Worm (Caenorhabditis elegans) whole organism, L1 larva: Measurements from ENCODE around the gene aco-2.

ENCODE experiments used
- C04F5.9 ChIP-seq: sonication (generic microtip); optimal IDR thresholded peaks from 2 replicates; lab custom pipeline; 2016; ENCODE audit warnings: missing genetic modification characterization, missing compliant biosample characterization
- C16A3.4 ChIP-seq: fragments of 150-350 bp; optimal IDR thresholded peaks from 2 replicates; lab custom pipeline; 2014; ENCODE audit warnings: missing biosample characterization, missing genetic modification characterization
- F16B12.6 ChIP-seq: fragments of 150-350 bp; optimal IDR thresholded peaks from 2 replicates; lab custom pipeline; 2014; ENCODE audit warnings: missing biosample characterization, missing genetic modification characterization
- Y116A8C.19 ChIP-seq: sonication (generic microtip); optimal IDR thresholded peaks from 2 replicates; lab custom pipeline; 2016; ENCODE audit warnings: missing compliant biosample characterization, missing genetic modification characterization, borderline replicate concordance
- alr-1 ChIP-seq: fragments of 200-800 bp; sonication (Bioruptor generic); optimal IDR thresholded peaks from 2 replicates; lab custom pipeline; 2018; ENCODE audit warnings: borderline replicate concordance, mild to moderate bottlenecking, missing genetic modification characterization, missing compliant biosample characterization
- aly-2 ChIP-seq: fragments of 150-350 bp; optimal IDR thresholded peaks from 2 replicates; lab custom pipeline; 2014; ENCODE audit warnings: missing biosample characterization, missing genetic modification characterization
- ama-1 ChIP-seq: fragments of 150-350 bp; optimal IDR thresholded peaks from 2 replicates; lab custom pipeline; 2014
- blmp-1 ChIP-seq: fragments of 150-350 bp; optimal IDR thresholded peaks from 2 replicates; lab custom pipeline; 2014; ENCODE audit warnings: missing biosample characterization, missing genetic modification characterization
- ceh-63 ChIP-seq: fragments of 200-800 bp; sonication (Bioruptor generic); optimal IDR thresholded peaks from 2 replicates; lab custom pipeline; 2018; ENCODE audit warnings: mild to moderate bottlenecking, missing genetic modification characterization, missing compliant biosample characterization
- ceh-82 ChIP-seq, 3 experiments: fragments of 150-350 bp in 1 of 3; sonication (generic microtip) in 2 of 3; optimal IDR thresholded peaks; 2 replicates each; lab custom pipeline; 2014 to 2017; ENCODE audit warnings: missing biosample characterization in 3 of 3, missing genetic modification characterization in 3 of 3
- ceh-88 ChIP-seq: fragments of 200-800 bp; sonication (Bioruptor generic); IDR thresholded peaks from 2 replicates; pipeline ENCODE4 v1.3.6; 2022; ENCODE audit warnings: missing genetic modification characterization, missing compliant biosample characterization
- dsc-1 ChIP-seq: sonication (generic microtip); optimal IDR thresholded peaks from 2 replicates; lab custom pipeline; 2016; ENCODE audit warnings: mild to moderate bottlenecking, missing genetic modification characterization, missing compliant biosample characterization
- efl-1 ChIP-seq, 4 experiments: fragments of 150-350 bp; optimal IDR thresholded peaks in 3 of 4; peaks in 1 of 4; 1 replicate in 1 of 4; 2 replicates in 3 of 4; lab custom pipeline; 2014; ENCODE audit warnings: missing biosample characterization in 2 of 4, missing genetic modification characterization in 2 of 4, missing genetic modification reagents in 2 of 4
- egl-27 ChIP-seq, 2 experiments: fragments of 150-350 bp in 1 of 2; sonication (generic microtip); optimal IDR thresholded peaks; 3 replicates each; lab custom pipeline; 2017 to 2018; ENCODE audit warnings: missing biosample characterization in 2 of 2, missing genetic modification characterization in 2 of 2, missing genetic modification reagents in 2 of 2
- elt-2 ChIP-seq: sonication (generic microtip); optimal IDR thresholded peaks from 2 replicates; lab custom pipeline; 2016; ENCODE audit warnings: missing genetic modification characterization, mild to moderate bottlenecking, inconsistent platforms, missing compliant biosample characterization, missing genetic modification reagents
- elt-3 ChIP-seq, 6 experiments: fragments of 150-350 bp in 1 of 6; sonication (generic microtip); optimal IDR thresholded peaks; 2 replicates each; lab custom pipeline; 2017 to 2018; ENCODE audit warnings: missing biosample characterization in 6 of 6, missing genetic modification characterization in 6 of 6, inconsistent platforms in 1 of 6
- ets-5 ChIP-seq: fragments of 200-800 bp; sonication (Bioruptor generic); IDR thresholded peaks from 2 replicates; pipeline ENCODE4 v1.3.6; 2022; ENCODE audit warnings: missing genetic modification characterization, missing compliant biosample characterization
- fkh-4 ChIP-seq: sonication (generic microtip); optimal IDR thresholded peaks from 2 replicates; lab custom pipeline; 2016; ENCODE audit warnings: missing compliant biosample characterization, missing genetic modification characterization, borderline replicate concordance
- fkh-8 ChIP-seq: sonication (generic microtip); optimal IDR thresholded peaks from 2 replicates; lab custom pipeline; 2016; ENCODE audit warnings: mild to moderate bottlenecking, missing genetic modification characterization, missing compliant biosample characterization
- fos-1 ChIP-seq: fragments of 150-350 bp; optimal IDR thresholded peaks from 2 replicates; lab custom pipeline; 2014; ENCODE audit warnings: missing biosample characterization, missing genetic modification characterization
- hlh-17 ChIP-seq: fragments of 200-800 bp; sonication (Bioruptor generic); optimal IDR thresholded peaks from 2 replicates; lab custom pipeline; 2018; ENCODE audit warnings: missing genetic modification characterization, mild to moderate bottlenecking, missing compliant biosample characterization, moderate library complexity, borderline replicate concordance
- hlh-4 ChIP-seq: sonication (generic microtip); optimal IDR thresholded peaks from 2 replicates; lab custom pipeline; 2016; ENCODE audit warnings: mild to moderate bottlenecking, missing genetic modification characterization, missing compliant biosample characterization
- hpl-2 ChIP-seq: fragments of 150-350 bp; optimal IDR thresholded peaks from 2 replicates; lab custom pipeline; 2014; ENCODE audit warnings: missing biosample characterization, missing genetic modification reagents, missing genetic modification characterization
- irx-1 ChIP-seq: sonication (generic microtip); optimal IDR thresholded peaks from 2 replicates; lab custom pipeline; 2016; ENCODE audit warnings: missing genetic modification characterization, missing compliant biosample characterization
- isw-1 ChIP-seq: fragments of 200-800 bp; sonication (Bioruptor generic); IDR thresholded peaks from 2 replicates; pipeline ENCODE4 v1.3.6; 2022; ENCODE audit warnings: missing genetic modification characterization, missing compliant biosample characterization
- jun-1 ChIP-seq: fragments of 150-350 bp; optimal IDR thresholded peaks from 2 replicates; lab custom pipeline; 2014; ENCODE audit warnings: missing biosample characterization, missing genetic modification reagents, missing genetic modification characterization
- lin-13 ChIP-seq: fragments of 150-350 bp; optimal IDR thresholded peaks from 2 replicates; lab custom pipeline; 2014; ENCODE audit warnings: missing biosample characterization, missing genetic modification reagents, missing genetic modification characterization
- lin-14 ChIP-seq: fragments of 200-800 bp; sonication (Bioruptor generic); optimal IDR thresholded peaks from 2 replicates; lab custom pipeline; 2018; ENCODE audit warnings: mild to moderate bottlenecking, missing genetic modification characterization, moderate library complexity, missing compliant biosample characterization
- lin-15B ChIP-seq: fragments of 150-350 bp; sonication (generic microtip); optimal IDR thresholded peaks from 3 replicates; lab custom pipeline; 2014; ENCODE audit warnings: missing biosample characterization, missing genetic modification characterization
- lin-39 ChIP-seq: fragments of 150-350 bp; optimal IDR thresholded peaks from 2 replicates; lab custom pipeline; 2014; ENCODE audit warnings: missing biosample characterization, missing genetic modification reagents, missing genetic modification characterization
- mep-1 ChIP-seq: fragments of 150-350 bp; optimal IDR thresholded peaks from 2 replicates; lab custom pipeline; 2014; ENCODE audit warnings: missing biosample characterization, missing genetic modification characterization
- nhr-11 ChIP-seq: fragments of 150-350 bp; optimal IDR thresholded peaks from 2 replicates; lab custom pipeline; 2014; ENCODE audit warnings: missing biosample characterization, missing genetic modification characterization
- nhr-19 ChIP-seq: fragments of 200-800 bp; sonication (Bioruptor generic); conservative IDR thresholded peaks from 2 replicates; pipeline ENCODE4 v1.3.6; 2022; ENCODE audit warnings: missing genetic modification characterization, missing compliant biosample characterization
- nhr-20 ChIP-seq: sonication (generic microtip); optimal IDR thresholded peaks from 2 replicates; lab custom pipeline; 2016; ENCODE audit warnings: mild to moderate bottlenecking, missing genetic modification characterization, missing compliant biosample characterization
- nhr-77 ChIP-seq: fragments of 150-350 bp; optimal IDR thresholded peaks from 2 replicates; lab custom pipeline; 2014; ENCODE audit warnings: missing biosample characterization, missing genetic modification characterization
- nhr-84 ChIP-seq: sonication (generic microtip); optimal IDR thresholded peaks from 2 replicates; lab custom pipeline; 2017; ENCODE audit warnings: missing biosample characterization, missing genetic modification characterization
- nhr-85 ChIP-seq: sonication (generic microtip); peaks from one replicate; lab custom pipeline; 2016; ENCODE audit warnings: missing genetic modification characterization, inconsistent platforms, missing compliant biosample characterization
- rnt-1 ChIP-seq: sonication (generic microtip); optimal IDR thresholded peaks from 2 replicates; lab custom pipeline; 2016; ENCODE audit warnings: mild to moderate bottlenecking, missing genetic modification characterization, moderate library complexity, missing compliant biosample characterization
- skn-1 ChIP-seq: fragments of 150-350 bp; optimal IDR thresholded peaks from 2 replicates; lab custom pipeline; 2014; ENCODE audit warnings: missing biosample characterization, missing genetic modification characterization
- snpc-4 ChIP-seq: fragments of 150-350 bp; optimal IDR thresholded peaks from 2 replicates; lab custom pipeline; 2014; ENCODE audit warnings: missing biosample characterization, missing genetic modification characterization
- sox-4 ChIP-seq: sonication (generic microtip); optimal IDR thresholded peaks from 2 replicates; lab custom pipeline; 2016; ENCODE audit warnings: missing genetic modification characterization, missing compliant biosample characterization
- sptf-1 ChIP-seq: fragments of 150-350 bp; optimal IDR thresholded peaks from 2 replicates; lab custom pipeline; 2014; ENCODE audit warnings: missing biosample characterization, missing genetic modification characterization
- tbx-2 ChIP-seq: sonication (generic microtip); optimal IDR thresholded peaks from 2 replicates; lab custom pipeline; 2016; ENCODE audit warnings: missing genetic modification characterization, missing compliant biosample characterization
- tlp-1 ChIP-seq: fragments of 150-350 bp; optimal IDR thresholded peaks from 2 replicates; lab custom pipeline; 2014; ENCODE audit warnings: missing biosample characterization, missing genetic modification characterization
- unc-130 ChIP-seq: fragments of 150-350 bp; optimal IDR thresholded peaks from 2 replicates; lab custom pipeline; 2017; ENCODE audit warnings: missing biosample characterization, missing genetic modification characterization, inconsistent platforms
- unc-30 ChIP-seq: sonication (generic microtip); optimal IDR thresholded peaks from 2 replicates; lab custom pipeline; 2017; ENCODE audit warnings: missing biosample characterization, missing genetic modification characterization
- unc-62 ChIP-seq: fragments of 150-350 bp; optimal IDR thresholded peaks from 2 replicates; lab custom pipeline; 2014; ENCODE audit warnings: missing biosample characterization, missing genetic modification reagents, missing genetic modification characterization
- unc-86 ChIP-seq: sonication (generic microtip); optimal IDR thresholded peaks from 2 replicates; lab custom pipeline; 2016; ENCODE audit warnings: missing genetic modification characterization, missing compliant biosample characterization
- unc-98 ChIP-seq: fragments of 200-800 bp; sonication (Bioruptor generic); IDR thresholded peaks from 2 replicates; pipeline ENCODE4 v1.3.6; 2022; ENCODE audit warnings: missing genetic modification characterization, missing compliant biosample characterization
- vab-15 ChIP-seq: sonication (generic microtip); optimal IDR thresholded peaks from 2 replicates; lab custom pipeline; 2017; ENCODE audit warnings: missing genotype, mild to moderate bottlenecking, missing genetic modification characterization, missing compliant biosample characterization
- xbp-1 ChIP-seq: sonication (generic microtip); optimal IDR thresholded peaks from 2 replicates; lab custom pipeline; 2016; ENCODE audit warnings: missing genetic modification characterization, missing compliant biosample characterization
- zag-1 ChIP-seq: fragments of 150-350 bp; optimal IDR thresholded peaks from 2 replicates; lab custom pipeline; 2014; ENCODE audit warnings: missing biosample characterization, missing genetic modification characterization
- ztf-11 ChIP-seq, 2 experiments: sonication (generic microtip); optimal IDR thresholded peaks; 2 replicates each; lab custom pipeline; 2016 to 2017; ENCODE audit warnings: missing genetic modification characterization in 2 of 2, missing biosample characterization in 1 of 2, missing compliant biosample characterization in 1 of 2

The aco-2 gene

ce11 chrIII:7978723-7979122 is 5.2 kb downstream of the aco-2 start (continued):
- TF ChIP-seq efl-1 (optimal IDR thresholded peaks at IDR 0.05; lab: Kevin White, UChicago) (peak; percentile 68 to 79), efl-1 (GFP tag; optimal IDR thresholded peaks at IDR 0.05 in 1 of 2; lab: Kevin White, UChicago) (peak; percentile 46 to 92), unc-30 (no peak), unc-130 (tag; lab: Kevin White, UChicago) (peak; percentile 3), tlp-1 (no peak), ceh-88 (GFP tag; lab: Robert Waterston, UW) (peak; percentile 27; the same call in 1 of the 2 replicates), hlh-17 (GFP tag; lab: Kevin White, UChicago) (no peak), vab-15 (tag; lab: Kevin White, UChicago) (no peak), ama-1 (no peak), jun-1 (tag; lab: Kevin White, UChicago) (peak; percentile 26), rnt-1 (tag; lab: Kevin White, UChicago) (peak; percentile 57), aly-2 (tag; lab: Kevin White, UChicago) (no peak), mep-1 (tag; lab: Kevin White, UChicago) (peak; percentile 58), ets-5 (GFP tag; lab: Robert Waterston, UW) (no peak), lin-39 (tag; lab: Kevin White, UChicago) (no peak), sox-4 (tag; lab: Kevin White, UChicago) (no peak), zag-1 (tag; lab: Kevin White, UChicago) (no peak), Y116A8C.19 (tag; lab: Kevin White, UChicago) (no peak), skn-1 (peak; percentile 11), sptf-1 (tag; lab: Kevin White, UChicago) (no peak), nhr-11 (tag; lab: Kevin White, UChicago) (no peak), C16A3.4 (tag; lab: Kevin White, UChicago) (peak; percentile 45), nhr-84 (tag; lab: Kevin White, UChicago) (no peak), unc-86 (tag; lab: Kevin White, UChicago) (no peak), xbp-1 (tag; lab: Kevin White, UChicago) (peak; percentile 37), dsc-1 (tag; lab: Kevin White, UChicago) (peak; percentile 31), tbx-2 (tag; lab: Kevin White, UChicago) (peak; percentile 51), fkh-4 (tag; lab: Kevin White, UChicago) (no peak), nhr-77 (peak; percentile 61), fkh-8 (tag; lab: Kevin White, UChicago) (no peak), isw-1 (GFP tag; lab: Robert Waterston, UW) (no peak), nhr-19 (GFP tag; lab: Robert Waterston, UW) (peak; percentile 68), lin-13 (GFP tag; lab: Kevin White, UChicago) (peak; percentile 33), irx-1 (tag; lab: Kevin White, UChicago) (peak; percentile 56), ceh-82 (tag; optimal IDR thresholded peaks at IDR 0.05; lab: Kevin White, UChicago) (peak; percentile 2 to 31 (median 5)), ceh-63 (no peak), F16B12.6 (tag; lab: Kevin White, UChicago) (peak; percentile 40), lin-14 (GFP tag; lab: Kevin White, UChicago) (peak; percentile 86), lin-15B (tag; lab: Kevin White, UChicago) (no peak), blmp-1 (tag; lab: Kevin White, UChicago) (peak; percentile 46), nhr-20 (tag; lab: Kevin White, UChicago) (peak; percentile 78), snpc-4 (tag; lab: Kevin White, UChicago) (peak; percentile 3), unc-62 (no peak), alr-1 (tag; lab: Kevin White, UChicago) (no peak), unc-98 (GFP tag; lab: Robert Waterston, UW) (no peak), hpl-2 (GFP tag; lab: Kevin White, UChicago) (no peak), elt-3 (tag; optimal IDR thresholded peaks at IDR 0.05; lab: Kevin White, UChicago) (peak in 1 of 6 experiments; percentile 57), egl-27 (tag; optimal IDR thresholded peaks at IDR 0.05; lab: Kevin White, UChicago) (no peak), hlh-4 (tag; lab: Kevin White, UChicago) (no peak), ztf-11 (tag; optimal IDR thresholded peaks at IDR 0.05; lab: Kevin White, UChicago) (no peak), elt-2 (tag; lab: Kevin White, UChicago) (peak; percentile 5), nhr-85 (peak; percentile 90), fos-1 (tag; lab: Kevin White, UChicago) (peak; percentile 50), C04F5.9 (tag; lab: Kevin White, UChicago) (no peak)
